Fruit fly (Drosophila melanogaster) whole organism, pupa: ENCODE measurements around the gene CG34251.
A peak's percentile ranks its signal among the peaks of the same experiment; 100 is the strongest.

Experiments used
- CG10348 ChIP-seq: fragments of 200-800 bp; sonication (Bioruptor generic); IDR thresholded peaks from 2 replicates; pipeline ENCODE4 v1.3.6; 2022; ENCODE audit warnings: missing biosample characterization, missing genetic modification characterization
- CG12605 ChIP-seq: fragments of 200-800 bp; sonication (Bioruptor generic); IDR thresholded peaks from 2 replicates; pipeline ENCODE4 v1.3.6; 2022; ENCODE audit warnings: missing biosample characterization, missing genetic modification characterization
- CG13204 ChIP-seq: fragments of 200-800 bp; sonication (Bioruptor generic); optimal IDR thresholded peaks from 2 replicates; lab custom pipeline; 2018; ENCODE audit warnings: missing biosample characterization, mild to moderate bottlenecking, missing genetic modification characterization, moderate library complexity
- CG14655 ChIP-seq: fragments of 200-800 bp; sonication (Bioruptor generic); optimal IDR thresholded peaks from 3 replicates; lab custom pipeline; 2017; ENCODE audit warnings: mild to moderate bottlenecking, missing biosample characterization, missing genetic modification reagents, missing genetic modification characterization
- CG15710 ChIP-seq: fragments of 200-800 bp; sonication (Bioruptor generic); optimal IDR thresholded peaks from 2 replicates; lab custom pipeline; 2018; ENCODE audit warnings: missing biosample characterization, mild to moderate bottlenecking, missing genetic modification characterization, moderate library complexity
- CG17806 ChIP-seq: fragments of 200-800 bp; sonication (Bioruptor generic); optimal IDR thresholded peaks from 2 replicates; lab custom pipeline; 2018; ENCODE audit warnings: missing biosample characterization, mild to moderate bottlenecking, missing genetic modification characterization, moderate library complexity
- CG34367 ChIP-seq: fragments of 200-800 bp; sonication (Bioruptor generic); optimal IDR thresholded peaks from 2 replicates; lab custom pipeline; 2018; ENCODE audit warnings: missing biosample characterization, mild to moderate bottlenecking, missing genetic modification characterization
- CG4496 ChIP-seq: fragments of 200-800 bp; sonication (Bioruptor generic); IDR thresholded peaks from 3 replicates; pipeline ENCODE4 v1.3.6; 2022; ENCODE audit warnings: missing biosample characterization, missing genetic modification characterization
- CG8301 ChIP-seq: fragments of 200-800 bp; sonication (Bioruptor generic); optimal IDR thresholded peaks from 2 replicates; lab custom pipeline; 2018; ENCODE audit warnings: missing biosample characterization, mild to moderate bottlenecking, missing genetic modification characterization
- CG9948 ChIP-seq: fragments of 200-800 bp; sonication (Bioruptor generic); optimal IDR thresholded peaks from 2 replicates; lab custom pipeline; 2018; ENCODE audit warnings: missing biosample characterization, mild to moderate bottlenecking, missing genetic modification characterization, moderate library complexity
- D1 ChIP-seq: fragments of 200-800 bp; sonication (Bioruptor generic); optimal IDR thresholded peaks from 2 replicates; lab custom pipeline; 2018; ENCODE audit warnings: missing biosample characterization, mild to moderate bottlenecking, missing genetic modification characterization, moderate library complexity
- EcR ChIP-seq: fragments of 200-800 bp; sonication (Bioruptor generic); optimal IDR thresholded peaks from 3 replicates; lab custom pipeline; 2019; ENCODE audit warnings: missing biosample characterization, missing genetic modification characterization, mild to moderate bottlenecking, moderate library complexity, missing genetic modification reagents
- Ets98B ChIP-seq: fragments of 200-800 bp; sonication (Bioruptor generic); IDR thresholded peaks from 2 replicates; pipeline ENCODE4 v1.3.6; 2022; ENCODE audit warnings: missing biosample characterization, missing genetic modification characterization
- Pif1A ChIP-seq: fragments of 200-800 bp; sonication (Bioruptor generic); optimal IDR thresholded peaks from 3 replicates; lab custom pipeline; 2016; ENCODE audit warnings: missing biosample characterization, missing genetic modification characterization
- Pif1B ChIP-seq: fragments of 200-800 bp; sonication (Bioruptor generic); optimal IDR thresholded peaks from 3 replicates; lab custom pipeline; 2016; ENCODE audit warnings: missing biosample characterization, missing genetic modification characterization
- Snoo ChIP-seq: fragments of 200-800 bp; sonication (Bioruptor generic); optimal IDR thresholded peaks from 3 replicates; lab custom pipeline; 2017; ENCODE audit warnings: missing biosample characterization, mild to moderate bottlenecking, missing genetic modification characterization, inconsistent platforms
- fd96Ca ChIP-seq: fragments of 200-800 bp; sonication (Bioruptor generic); IDR thresholded peaks from 3 replicates; pipeline ENCODE4 v1.3.6; 2022; ENCODE audit warnings: missing biosample characterization, missing genetic modification characterization
- gl ChIP-seq: fragments of 200-800 bp; sonication (Bioruptor generic); optimal IDR thresholded peaks from 2 replicates; lab custom pipeline; 2018; ENCODE audit warnings: missing biosample characterization, mild to moderate bottlenecking, missing genetic modification characterization
- rn ChIP-seq: fragments of 200-800 bp; sonication (Bioruptor generic); IDR thresholded peaks from 2 replicates; pipeline ENCODE4 v1.3.6; 2022; ENCODE audit warnings: missing biosample characterization, missing genetic modification characterization

CG34251 gene

dm6 chr3L:17671322-17671721 is at the start of gene CG34251:
Gene CG34251 (plus strand): TSS chr3L:17671622.
- TF ChIP-seq EcR (GFP tag; lab: Kevin White, UChicago): no peak
- no peak for TF ChIP-seq CG9948
- TF ChIP-seq CG10348 (GFP tag; lab: Robert Waterston, UW): no peak
- no peak for TF ChIP-seq Ets98B (GFP tag; lab: Robert Waterston, UW)
- TF ChIP-seq CG13204 (GFP tag; lab: Kevin White, UChicago): no peak
- no peak for TF ChIP-seq rn (GFP tag; lab: Robert Waterston, UW)
- TF ChIP-seq CG12605: no peak
- no peak for TF ChIP-seq CG17806 (tag; lab: Kevin White, UChicago)
- TF ChIP-seq CG8301: no peak
- TF ChIP-seq Pif1B (GFP tag; lab: Kevin White, UChicago): no peak
- TF ChIP-seq Snoo: no peak
- TF ChIP-seq CG15710 (tag; lab: Kevin White, UChicago): no peak
- TF ChIP-seq fd96Ca (GFP tag; lab: Robert Waterston, UW): no peak

- TF ChIP-seq CG12605 (no peak), CG14655 (GFP tag; lab: Kevin White, UChicago) (no peak), CG4496 (GFP tag; lab: Robert Waterston, UW) (no peak), CG9948 (no peak), CG15710 (tag; lab: Kevin White, UChicago) (no peak), CG17806 (tag; lab: Kevin White, UChicago) (no peak), Ets98B (GFP tag; lab: Robert Waterston, UW) (no peak)
Measured at dm6 chr3L:17622081-17622850, 49.2 kb upstream of the CG34251 start.

- TF ChIP-seq Ets98B (GFP tag; lab: Robert Waterston, UW) (no peak), CG14655 (GFP tag; lab: Kevin White, UChicago) (no peak), CG12605 (no peak), D1 (no peak), CG10348 (GFP tag; lab: Robert Waterston, UW) (no peak), CG4496 (GFP tag; lab: Robert Waterston, UW) (no peak), CG13204 (GFP tag; lab: Kevin White, UChicago) (no peak)
Measured at dm6 chr3L:17622935-17623334, 48.5 kb upstream of the CG34251 start.

- TF ChIP-seq CG17806 (tag; lab: Kevin White, UChicago) (no peak), EcR (GFP tag; lab: Kevin White, UChicago) (peak; percentile 67), CG8301 (no peak)
Measured at dm6 chr3L:17624208-17624826, 47.1 kb upstream of the CG34251 start.

- TF ChIP-seq EcR (GFP tag; lab: Kevin White, UChicago): no peak
- no peak for TF ChIP-seq fd96Ca (GFP tag; lab: Robert Waterston, UW)
- no peak for TF ChIP-seq Snoo
- TF ChIP-seq CG8301: no peak
- no peak for TF ChIP-seq Pif1A (GFP tag; lab: Kevin White, UChicago)
- no peak for TF ChIP-seq gl (tag; lab: Kevin White, UChicago)
- TF ChIP-seq CG10348 (GFP tag; lab: Robert Waterston, UW): no peak
- no peak for TF ChIP-seq Pif1B (GFP tag; lab: Kevin White, UChicago)
- TF ChIP-seq Ets98B (GFP tag; lab: Robert Waterston, UW): no peak
- no peak for TF ChIP-seq D1
Measured at dm6 chr3L:17625014-17625413, 46.4 kb upstream of the CG34251 start.

dm6 chr3L:17625574-17626128 is 45.8 kb upstream of the CG34251 start:
- TF ChIP-seq CG13204 (GFP tag; lab: Kevin White, UChicago): no peak
- peak; percentile 84 for TF ChIP-seq EcR (GFP tag; lab: Kevin White, UChicago)
- peak; percentile 12 for TF ChIP-seq Snoo

dm6 chr3L:17631247-17631646 is 40.2 kb upstream of the CG34251 start:
- TF ChIP-seq Snoo (no peak), Pif1A (GFP tag; lab: Kevin White, UChicago) (peak; percentile 35), CG4496 (GFP tag; lab: Robert Waterston, UW) (peak; percentile 48; the same call in 1 of the 3 replicates), CG34367 (tag; lab: Kevin White, UChicago) (peak; percentile 9), Pif1B (GFP tag; lab: Kevin White, UChicago) (peak; percentile 30), CG17806 (tag; lab: Kevin White, UChicago) (no peak), gl (tag; lab: Kevin White, UChicago) (peak; percentile 45), fd96Ca (GFP tag; lab: Robert Waterston, UW) (no peak)
